Fruit fly (Drosophila melanogaster) whole organism, embryonic: ENCODE data around the gene CG9961.
A peak's percentile ranks its signal among the peaks of the same experiment; 100 is the strongest.

Experiments
- B-H1 ChIP-seq: fragments of 200-800 bp; sonication (Bioruptor generic); IDR thresholded peaks from 3 replicates; pipeline ENCODE4 v1.3.6; 2022; ENCODE audit warnings: missing biosample characterization, missing genetic modification characterization
- B-H2 ChIP-seq: fragments of 200-800 bp; sonication (Bioruptor generic); optimal IDR thresholded peaks from 2 replicates; lab custom pipeline; 2018; ENCODE audit warnings: missing biosample characterization, mild to moderate bottlenecking, missing genetic modification characterization
- BtbVII ChIP-seq: fragments of 200-800 bp; sonication (Bioruptor generic); optimal IDR thresholded peaks from 3 replicates; lab custom pipeline; 2017; ENCODE audit warnings: missing biosample characterization, mild to moderate bottlenecking, missing genetic modification characterization
- CG10321 ChIP-seq: fragments of 200-800 bp; sonication (Bioruptor generic); IDR thresholded peaks from 2 replicates; pipeline ENCODE4 v1.3.6; 2022; ENCODE audit warnings: missing biosample characterization, missing genetic modification characterization
- CG10462 ChIP-seq: fragments of 200-800 bp; sonication (Bioruptor generic); optimal IDR thresholded peaks from 2 replicates; lab custom pipeline; 2016; ENCODE audit warnings: missing biosample characterization, missing genetic modification characterization
- CG10959 ChIP-seq: fragments of 200-800 bp; sonication (Bioruptor generic); IDR thresholded peaks from 2 replicates; pipeline ENCODE4 v1.3.6; 2022; ENCODE audit warnings: missing biosample characterization, missing genetic modification characterization
- CG11456 ChIP-seq: fragments of 200-800 bp; sonication (Bioruptor generic); IDR thresholded peaks from 3 replicates; pipeline ENCODE4 v1.3.6; 2022; ENCODE audit warnings: missing biosample characterization, missing genetic modification characterization
- CG12104 ChIP-seq: fragments of 200-800 bp; sonication (Bioruptor generic); optimal IDR thresholded peaks from 3 replicates; lab custom pipeline; 2016; ENCODE audit warnings: missing biosample characterization, missing genetic modification characterization
- CG14441 ChIP-seq: fragments of 200-800 bp; sonication (Bioruptor generic); IDR thresholded peaks from 2 replicates; pipeline ENCODE4 v1.3.6; 2022; ENCODE audit warnings: missing biosample characterization, missing genetic modification characterization
- CG16813 ChIP-seq: fragments of 200-800 bp; sonication (Bioruptor generic); IDR thresholded peaks from 3 replicates; pipeline ENCODE4 v1.3.6; 2022; ENCODE audit warnings: missing biosample characterization, missing genetic modification characterization; ENCODE audit not compliant: partially characterized antibody
- CG2678 ChIP-seq: fragments of 200-800 bp; sonication (Bioruptor generic); optimal IDR thresholded peaks from 3 replicates; lab custom pipeline; 2019; ENCODE audit warnings: missing biosample characterization, mild to moderate bottlenecking, missing genetic modification characterization, moderate library complexity
- CG32532 ChIP-seq: fragments of 200-800 bp; sonication (Bioruptor generic); IDR thresholded peaks from 2 replicates; pipeline ENCODE4 v1.3.6; 2022; ENCODE audit warnings: missing biosample characterization, missing genetic modification characterization
- CG32772 ChIP-seq: fragments of 200-800 bp; sonication (Bioruptor generic); IDR thresholded peaks from 2 replicates; pipeline ENCODE4 v1.3.6; 2022; ENCODE audit warnings: missing biosample characterization, missing genetic modification characterization
- CG4617 ChIP-seq: fragments of 200-800 bp; sonication (Bioruptor generic); optimal IDR thresholded peaks from 3 replicates; lab custom pipeline; 2016; ENCODE audit warnings: missing biosample characterization, missing genetic modification characterization, borderline replicate concordance
- CG6689 ChIP-seq: fragments of 200-800 bp; sonication (Bioruptor generic); IDR thresholded peaks from 2 replicates; pipeline ENCODE4 v1.3.6; 2022; ENCODE audit warnings: missing biosample characterization, missing genetic modification characterization
- CG8290 ChIP-seq, 3 experiments: fragments of 200-800 bp; sonication (Bioruptor generic); optimal IDR thresholded peaks; 2 replicates each; lab custom pipeline; 2016 to 2019; ENCODE audit warnings: missing biosample characterization in 3 of 3, missing genetic modification characterization in 3 of 3, mild to moderate bottlenecking in 2 of 3, moderate library complexity in 1 of 3
- CG9437 ChIP-seq: fragments of 200-800 bp; sonication (Bioruptor generic); optimal IDR thresholded peaks from 2 replicates; lab custom pipeline; 2018; ENCODE audit warnings: missing biosample characterization, mild to moderate bottlenecking, missing genetic modification characterization
- Dref ChIP-seq: fragments of 200-800 bp; sonication (Bioruptor generic); IDR thresholded peaks from 2 replicates; pipeline ENCODE4 v1.3.6; 2022; ENCODE audit warnings: missing biosample characterization, missing genetic modification characterization
- E2f2 ChIP-seq: fragments of 200-800 bp; sonication (Bioruptor generic); IDR thresholded peaks from 2 replicates; pipeline ENCODE4 v1.3.6; 2022; ENCODE audit warnings: missing biosample characterization, missing genetic modification characterization
- Hr39 ChIP-seq: fragments of >200 bp; optimal IDR thresholded peaks from 2 replicates; lab custom pipeline; 2017
- Hr51 ChIP-seq, 2 experiments: fragments of 200-800 bp; sonication (Bioruptor generic); optimal IDR thresholded peaks; 2 replicates in 1 of 2; 3 replicates in 1 of 2; lab custom pipeline; 2016 to 2018; ENCODE audit warnings: missing biosample characterization in 2 of 2, missing genetic modification characterization in 2 of 2, mild to moderate bottlenecking in 1 of 2, moderate library complexity in 1 of 2
- Mad ChIP-seq: fragments of 200-800 bp; sonication (Bioruptor generic); optimal IDR thresholded peaks from 2 replicates; lab custom pipeline; 2016; ENCODE audit warnings: missing biosample characterization, missing genetic modification characterization
- Mes4 ChIP-seq: fragments of 200-800 bp; sonication (Bioruptor generic); optimal IDR thresholded peaks from 2 replicates; lab custom pipeline; 2016; ENCODE audit warnings: missing biosample characterization, missing genetic modification characterization
- Myb ChIP-seq: fragments of 200-800 bp; sonication (Bioruptor generic); optimal IDR thresholded peaks from 2 replicates; lab custom pipeline; 2016; ENCODE audit warnings: missing biosample characterization, missing genetic modification characterization
- NK7.1 ChIP-seq: fragments of 200-800 bp; sonication (Bioruptor generic); optimal IDR thresholded peaks from 3 replicates; lab custom pipeline; 2016; ENCODE audit warnings: missing biosample characterization, missing genetic modification characterization
- Neu2 ChIP-seq: fragments of 200-800 bp; sonication (Bioruptor generic); optimal IDR thresholded peaks from 3 replicates; lab custom pipeline; 2016; ENCODE audit warnings: missing biosample characterization, missing genetic modification characterization, borderline replicate concordance
- Optix ChIP-seq: fragments of 200-800 bp; sonication (Bioruptor generic); IDR thresholded peaks from 3 replicates; pipeline ENCODE4 v1.3.6; 2022; ENCODE audit warnings: missing biosample characterization, missing genetic modification characterization
- Sry-β ChIP-seq: fragments of 200-800 bp; sonication (Bioruptor generic); optimal IDR thresholded peaks from 2 replicates; lab custom pipeline; 2018; ENCODE audit warnings: missing biosample characterization, mild to moderate bottlenecking, missing genetic modification characterization, moderate library complexity
- Ssrp ChIP-seq: fragments of 200-800 bp; sonication (Bioruptor generic); optimal IDR thresholded peaks from 2 replicates; lab custom pipeline; 2018; ENCODE audit warnings: missing biosample characterization, mild to moderate bottlenecking, missing genetic modification characterization, moderate library complexity
- Stat92E ChIP-seq, 3 experiments: fragments of >200 bp in 2 of 3; fragments of 200-800 bp in 1 of 3; sonication (Bioruptor generic) in 1 of 3; optimal IDR thresholded peaks; 2 replicates each; lab custom pipeline; 2017 to 2019; ENCODE audit warnings: missing biosample characterization in 3 of 3, missing genetic modification characterization in 3 of 3, mild to moderate bottlenecking in 1 of 3, moderate library complexity in 1 of 3
- Trl ChIP-seq, 3 experiments: fragments of >200 bp in 2 of 3; fragments of 200-800 bp in 1 of 3; sonication (Bioruptor generic) in 1 of 3; optimal IDR thresholded peaks; 2 replicates in 1 of 3; 3 replicates in 2 of 3; lab custom pipeline; 2016 to 2017; ENCODE audit warnings: missing biosample characterization in 1 of 3, missing genetic modification characterization in 1 of 3
- aop ChIP-seq: fragments of 200-800 bp; sonication (Bioruptor generic); IDR thresholded peaks from 2 replicates; pipeline ENCODE4 v1.3.6; 2022; ENCODE audit warnings: missing biosample characterization, missing genetic modification characterization
- ash1 ChIP-seq: fragments of 200-800 bp; sonication (Bioruptor generic); optimal IDR thresholded peaks from 2 replicates; lab custom pipeline; 2018; ENCODE audit warnings: missing biosample characterization, mild to moderate bottlenecking, missing genetic modification characterization
- bab2 ChIP-seq: fragments of 200-800 bp; sonication (Bioruptor generic); optimal IDR thresholded peaks from 2 replicates; lab custom pipeline; 2016; ENCODE audit warnings: missing biosample characterization, missing genetic modification characterization
- bigmax ChIP-seq: fragments of 200-800 bp; sonication (Bioruptor generic); optimal IDR thresholded peaks from 2 replicates; lab custom pipeline; 2018; ENCODE audit warnings: missing biosample characterization, mild to moderate bottlenecking, missing genetic modification characterization
- cad ChIP-seq: fragments of >200 bp; optimal IDR thresholded peaks from 2 replicates; lab custom pipeline; 2017; ENCODE audit warnings: missing biosample characterization, missing genetic modification characterization
- caup ChIP-seq: fragments of 200-800 bp; sonication (Bioruptor generic); optimal IDR thresholded peaks from 3 replicates; lab custom pipeline; 2017; ENCODE audit warnings: missing biosample characterization, mild to moderate bottlenecking, missing genetic modification characterization, moderate library complexity; ENCODE audit not compliant: severe bottlenecking
- chm ChIP-seq: fragments of 200-800 bp; sonication (Bioruptor generic); IDR thresholded peaks from 2 replicates; pipeline ENCODE4 v1.3.6; 2022; ENCODE audit warnings: missing biosample characterization, missing genetic modification characterization
- chn ChIP-seq: fragments of 200-800 bp; sonication (Bioruptor generic); optimal IDR thresholded peaks from 2 replicates; lab custom pipeline; 2016; ENCODE audit warnings: missing biosample characterization, missing genetic modification characterization
- dysf ChIP-seq: fragments of 200-800 bp; sonication (Bioruptor generic); IDR thresholded peaks from 3 replicates; pipeline ENCODE4 v1.3.6; 2022; ENCODE audit warnings: missing biosample characterization, missing genetic modification characterization
- esg ChIP-seq: fragments of 200-800 bp; sonication (Bioruptor generic); conservative IDR thresholded peaks from 2 replicates; pipeline ENCODE4 v1.3.6; 2022; ENCODE audit warnings: missing biosample characterization, missing genetic modification characterization
- eve ChIP-seq, 2 experiments: fragments of >200 bp; optimal IDR thresholded peaks; 2 replicates each; lab custom pipeline; 2017; ENCODE audit warnings: missing biosample characterization in 2 of 2, missing genetic modification characterization in 2 of 2
- fru ChIP-seq: fragments of >200 bp; optimal IDR thresholded peaks from 2 replicates; lab custom pipeline; 2017
- gt ChIP-seq: fragments of 200-800 bp; sonication (Bioruptor generic); IDR thresholded peaks from 2 replicates; pipeline ENCODE4 v1.3.6; 2022; ENCODE audit warnings: missing biosample characterization, missing genetic modification characterization
- kay ChIP-seq: fragments of 200-800 bp; sonication (Bioruptor generic); optimal IDR thresholded peaks from 2 replicates; lab custom pipeline; 2016; ENCODE audit warnings: missing biosample characterization, missing genetic modification characterization
- knrl ChIP-seq: fragments of 200-800 bp; sonication (Bioruptor generic); IDR thresholded peaks from 3 replicates; pipeline ENCODE4 v1.3.6; 2022; ENCODE audit warnings: missing biosample characterization, missing genetic modification characterization; ENCODE audit not compliant: partially characterized antibody
- maf-S ChIP-seq: fragments of 200-800 bp; sonication (Bioruptor generic); optimal IDR thresholded peaks from 2 replicates; lab custom pipeline; 2016; ENCODE audit warnings: missing biosample characterization, missing genetic modification characterization
- prd ChIP-seq, 3 experiments: fragments of >200 bp in 2 of 3; fragments of 200-800 bp in 1 of 3; sonication (Bioruptor generic) in 1 of 3; optimal IDR thresholded peaks in 2 of 3; IDR thresholded peaks in 1 of 3; 2 replicates in 2 of 3; 3 replicates in 1 of 3; pipeline versions ENCODE4 v1.3.6 to Lab custom; 2017 to 2022; ENCODE audit warnings: missing biosample characterization in 1 of 3, missing genetic modification characterization in 1 of 3
- pzg ChIP-seq: fragments of 200-800 bp; sonication (Bioruptor generic); optimal IDR thresholded peaks from 3 replicates; lab custom pipeline; 2018; ENCODE audit warnings: missing biosample characterization, mild to moderate bottlenecking, missing genetic modification characterization, moderate library complexity
- sd ChIP-seq: fragments of 200-800 bp; sonication (Bioruptor generic); optimal IDR thresholded peaks from 3 replicates; lab custom pipeline; 2018; ENCODE audit warnings: missing biosample characterization, mild to moderate bottlenecking, missing genetic modification characterization, moderate library complexity
- shn ChIP-seq: fragments of 200-800 bp; sonication (Bioruptor generic); optimal IDR thresholded peaks from 3 replicates; lab custom pipeline; 2016; ENCODE audit warnings: missing biosample characterization, missing genetic modification characterization

Gene CG9961

DNA sequence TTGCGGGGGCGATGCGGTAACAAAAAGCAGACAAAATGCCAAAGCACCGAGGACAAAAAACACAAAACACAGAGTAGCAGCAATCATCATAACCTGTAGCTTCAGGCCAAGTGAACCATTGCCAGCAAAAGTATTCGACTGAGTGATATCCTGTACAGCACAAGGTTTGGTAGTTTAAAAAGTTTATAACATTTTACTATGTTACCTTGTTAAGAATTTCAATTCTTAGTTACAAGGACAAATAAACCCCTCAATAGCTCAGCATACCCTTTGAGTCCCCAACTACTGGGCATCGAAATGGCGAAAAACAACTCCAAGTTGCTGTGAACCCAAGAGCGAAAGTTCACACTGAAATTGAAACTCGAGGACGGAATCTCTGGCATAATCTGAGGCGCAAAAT, 21.6 kb downstream of the CG9961 start (continued):
- no peak for TF ChIP-seq CG9437 (GFP tag; lab: Kevin White, UChicago)
- no peak for TF ChIP-seq aop
- no peak for TF ChIP-seq knrl (GFP tag; lab: Robert Waterston, UW)
- TF ChIP-seq CG32532 (GFP tag; lab: Robert Waterston, UW): peak; percentile 56
- no peak for TF ChIP-seq ash1 (GFP tag; lab: Kevin White, UChicago)
- no peak for TF ChIP-seq CG8290 (GFP tag; optimal IDR thresholded peaks at IDR 0.05; lab: Kevin White, UChicago)
- peak in 1 of 2 experiments; percentile 63 for TF ChIP-seq CG8290 (tag; optimal IDR thresholded peaks at IDR 0.05; lab: Kevin White, UChicago)
- no peak for TF ChIP-seq sd (tag; lab: Kevin White, UChicago)
- TF ChIP-seq B-H2 (GFP tag; lab: Kevin White, UChicago): no peak
- no peak for TF ChIP-seq Mes4 (GFP tag; lab: Kevin White, UChicago)
- TF ChIP-seq CG10321 (GFP tag; lab: Robert Waterston, UW): no peak
- TF ChIP-seq CG10462 (GFP tag; lab: Kevin White, UChicago): no peak
- no peak for TF ChIP-seq BtbVII (GFP tag; lab: Kevin White, UChicago)
- no peak for TF ChIP-seq bab2 (GFP tag; lab: Kevin White, UChicago)
- TF ChIP-seq Stat92E (GFP tag; optimal IDR thresholded peaks at IDR 0.05; lab: Kevin White, UChicago): no peak
- no peak for TF ChIP-seq CG32772 (GFP tag; lab: Robert Waterston, UW)
- TF ChIP-seq Sry-β: no peak
- TF ChIP-seq maf-S (GFP tag; lab: Kevin White, UChicago): no peak
- no peak for TF ChIP-seq Hr39 (lab: Kevin White, UChicago)
- peak; percentile 52 for TF ChIP-seq CG2678
- TF ChIP-seq Optix: no peak
- TF ChIP-seq Myb (GFP tag; lab: Kevin White, UChicago): no peak
- no peak for TF ChIP-seq NK7.1 (GFP tag; lab: Kevin White, UChicago)
- no peak for TF ChIP-seq chm
- TF ChIP-seq Dref (GFP tag; lab: Robert Waterston, UW): no peak
- TF ChIP-seq cad (GFP tag; lab: Kevin White, UChicago): no peak
- no peak for TF ChIP-seq pzg
- no peak for TF ChIP-seq chn (GFP tag; lab: Kevin White, UChicago)
- no peak for TF ChIP-seq CG10959
- TF ChIP-seq CG4617: no peak
- TF ChIP-seq kay: no peak
- TF ChIP-seq CG6689: no peak
- TF ChIP-seq Hr51 (GFP tag; optimal IDR thresholded peaks at IDR 0.05; lab: Kevin White, UChicago): peak in 1 of 2 experiments; percentile 39
- TF ChIP-seq esg (GFP tag; lab: Robert Waterston, UW): no peak
- no peak for TF ChIP-seq Ssrp (tag; lab: Kevin White, UChicago)
- TF ChIP-seq Neu2 (GFP tag; lab: Kevin White, UChicago): no peak
- TF ChIP-seq prd (optimal IDR thresholded peaks at IDR 0.05; lab: Kevin White, UChicago): no peak
- peak; percentile 40; the same call in 1 of the 3 replicates for TF ChIP-seq prd (GFP tag; IDR thresholded peaks at IDR 0.05; lab: Robert Waterston, UW)
- no peak for TF ChIP-seq CG16813 (GFP tag; lab: Robert Waterston, UW)
- TF ChIP-seq CG11456: 0 out of 3 replicates have a peak, but pooled peaks have one; percentile 42
- no peak for TF ChIP-seq caup
- TF ChIP-seq Mad (GFP tag; lab: Kevin White, UChicago): no peak
- no peak for TF ChIP-seq CG12104 (GFP tag; lab: Kevin White, UChicago)
- TF ChIP-seq Trl (optimal IDR thresholded peaks at IDR 0.05; lab: Kevin White, UChicago): no peak
- TF ChIP-seq Trl (GFP tag; optimal IDR thresholded peaks at IDR 0.05; lab: Kevin White, UChicago): no peak
- no peak for TF ChIP-seq gt (GFP tag; lab: Robert Waterston, UW)
- no peak for TF ChIP-seq B-H1
- TF ChIP-seq CG14441 (GFP tag; lab: Robert Waterston, UW): no peak
- no peak for TF ChIP-seq fru (lab: Kevin White, UChicago)
- TF ChIP-seq dysf (GFP tag; lab: Robert Waterston, UW): peak; percentile 58
- TF ChIP-seq bigmax: no peak
- no peak for TF ChIP-seq shn (GFP tag; lab: Kevin White, UChicago)
- TF ChIP-seq E2f2 (GFP tag; lab: Robert Waterston, UW): no peak
- no peak for TF ChIP-seq eve (GFP tag; optimal IDR thresholded peaks at IDR 0.05; lab: Kevin White, UChicago)
